Worm (Caenorhabditis elegans) whole organism, mixed stage, embryonic: ENCODE measurements around the gene riok-3.

Experiments
- bed-3 ChIP-seq: fragments of 200-800 bp; sonication (Bioruptor generic); optimal IDR thresholded peaks from 3 replicates; lab custom pipeline; 2018; ENCODE audit warnings: mild to moderate bottlenecking, missing genetic modification characterization, moderate library complexity, missing compliant biosample characterization
- ces-1 ChIP-seq: fragments of 150-350 bp; optimal IDR thresholded peaks from 2 replicates; lab custom pipeline; 2014; ENCODE audit warnings: missing biosample characterization, missing genetic modification reagents, missing genetic modification characterization
- lin-13 ChIP-seq: fragments of 150-350 bp; optimal IDR thresholded peaks from 2 replicates; lab custom pipeline; 2014; ENCODE audit warnings: missing biosample characterization, missing genetic modification characterization
- lsy-2 ChIP-seq: fragments of 150-350 bp; optimal IDR thresholded peaks from 2 replicates; lab custom pipeline; 2014; ENCODE audit warnings: missing biosample characterization, missing genetic modification characterization
- pha-4 ChIP-seq: fragments of 150-350 bp; optimal IDR thresholded peaks from 2 replicates; lab custom pipeline; 2018; ENCODE audit warnings: missing biosample characterization, missing genetic modification reagents, missing genetic modification characterization

DNA sequence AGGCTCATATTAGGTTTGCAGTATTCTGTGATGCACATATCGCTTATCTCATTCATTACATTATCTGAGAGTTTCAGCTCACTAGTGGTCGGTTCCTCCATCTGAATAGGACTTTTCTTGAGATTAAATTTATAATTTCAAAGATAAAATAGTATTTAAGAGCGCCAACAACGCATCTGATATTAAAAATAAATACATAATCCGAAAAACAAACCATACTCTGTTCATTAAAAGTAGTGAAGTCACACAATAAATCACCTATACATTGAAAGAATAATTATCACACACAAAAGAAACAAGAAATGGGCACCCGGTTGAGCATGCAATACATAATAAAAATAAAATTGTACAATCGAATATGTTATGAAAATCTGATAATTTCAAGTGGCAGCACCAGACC, 47.4 kb downstream of the riok-3 start, which contains the start of gene vps-53:
- TF ChIP-seq bed-3 (no peak), pha-4 (no peak), lsy-2 (no peak), ces-1 (GFP tag; lab: Kevin White, UChicago) (no peak), lin-13 (no peak)
